Worm (Caenorhabditis elegans) whole organism, L4 larva: ENCODE measurements around the gene sftb-2.

Source experiments
- D1046.2 ChIP-seq: fragments of 200-800 bp; sonication (Bioruptor generic); IDR thresholded peaks from 2 replicates; pipeline ENCODE4 v1.3.6; 2022; ENCODE audit warnings: missing genetic modification characterization, missing compliant biosample characterization
- F10B5.3 ChIP-seq: sonication (generic microtip); optimal IDR thresholded peaks from 2 replicates; lab custom pipeline; 2016; ENCODE audit warnings: mild to moderate bottlenecking, missing genetic modification characterization, missing compliant biosample characterization
- F37D6.2 ChIP-seq: sonication (generic microtip); optimal IDR thresholded peaks from 2 replicates; lab custom pipeline; 2016; ENCODE audit warnings: mild to moderate bottlenecking, missing genetic modification characterization, missing compliant biosample characterization
- F49E8.2 ChIP-seq: sonication (generic microtip); optimal IDR thresholded peaks from 2 replicates; lab custom pipeline; 2016; ENCODE audit warnings: missing compliant biosample characterization, mild to moderate bottlenecking, missing genetic modification characterization, borderline replicate concordance
- T20F7.1 ChIP-seq: fragments of 200-800 bp; sonication (Bioruptor generic); optimal IDR thresholded peaks from 2 replicates; lab custom pipeline; 2018; ENCODE audit warnings: mild to moderate bottlenecking, missing genetic modification characterization, missing compliant biosample characterization
- T26A8.4 ChIP-seq: fragments of 200-800 bp; sonication (Bioruptor generic); IDR thresholded peaks from 2 replicates; pipeline ENCODE4 v1.3.6; 2022; ENCODE audit warnings: missing genetic modification characterization, missing compliant biosample characterization
- Y105C5A.15 ChIP-seq: fragments of 200-800 bp; sonication (Bioruptor generic); IDR thresholded peaks from 2 replicates; pipeline ENCODE4 v1.3.6; 2022; ENCODE audit warnings: missing genetic modification characterization, missing compliant biosample characterization
- Y75B8A.6 ChIP-seq: fragments of 200-800 bp; sonication (Bioruptor generic); IDR thresholded peaks from 2 replicates; pipeline ENCODE4 v1.3.6; 2022; ENCODE audit warnings: missing genetic modification reagents, missing genetic modification characterization, missing compliant biosample characterization
- ZK546.5 ChIP-seq, 2 experiments: sonication (generic microtip); optimal IDR thresholded peaks; 2 replicates each; lab custom pipeline; 2017; ENCODE audit warnings: missing biosample characterization in 2 of 2, missing genetic modification characterization in 2 of 2
- aha-1 ChIP-seq: fragments of 150-350 bp; peaks from one replicate; lab custom pipeline; 2014; ENCODE audit warnings: missing biosample characterization, missing genetic modification characterization
- aly-2 ChIP-seq: sonication (generic microtip); optimal IDR thresholded peaks from 2 replicates; lab custom pipeline; 2018; ENCODE audit warnings: missing biosample characterization, missing genetic modification characterization
- ceh-20 ChIP-seq: fragments of 200-800 bp; sonication (Bioruptor generic); IDR thresholded peaks from 2 replicates; pipeline ENCODE4 v1.3.6; 2022; ENCODE audit warnings: missing genetic modification reagents, missing genetic modification characterization, missing compliant biosample characterization
- ceh-28 ChIP-seq: fragments of 150-350 bp; optimal IDR thresholded peaks from 2 replicates; lab custom pipeline; 2014; ENCODE audit warnings: missing biosample characterization, missing genetic modification reagents, missing genetic modification characterization
- ceh-32 ChIP-seq: sonication (generic microtip); optimal IDR thresholded peaks from 2 replicates; lab custom pipeline; 2016; ENCODE audit warnings: mild to moderate bottlenecking, missing genetic modification characterization, missing compliant biosample characterization; ENCODE audit not compliant: poor library complexity
- ceh-62 ChIP-seq: sonication (generic microtip); optimal IDR thresholded peaks from 2 replicates; lab custom pipeline; 2017; ENCODE audit warnings: missing biosample characterization, missing genetic modification characterization
- ceh-82 ChIP-seq: sonication (generic microtip); optimal IDR thresholded peaks from 2 replicates; lab custom pipeline; 2017; ENCODE audit warnings: missing biosample characterization, missing genetic modification characterization
- ces-1 ChIP-seq: fragments of 150-350 bp; sonication (generic microtip); optimal IDR thresholded peaks from 4 replicates; lab custom pipeline; 2014; ENCODE audit warnings: missing biosample characterization, missing genetic modification reagents, missing genetic modification characterization
- cey-2 ChIP-seq: sonication (generic microtip); optimal IDR thresholded peaks from 3 replicates; lab custom pipeline; 2017; ENCODE audit warnings: missing genetic modification characterization, mild to moderate bottlenecking, missing compliant biosample characterization, antibody characterized with exemption, borderline replicate concordance; ENCODE audit not compliant: insufficient read depth
- ctbp-1 ChIP-seq: fragments of 200-800 bp; sonication (Bioruptor generic); IDR thresholded peaks from 2 replicates; pipeline ENCODE4 v1.3.6; 2022; ENCODE audit warnings: missing genetic modification reagents, missing genetic modification characterization, missing compliant biosample characterization
- daf-12 ChIP-seq: fragments of 150-350 bp; optimal IDR thresholded peaks from 2 replicates; lab custom pipeline; 2014; ENCODE audit warnings: missing biosample characterization, missing genetic modification reagents, missing genetic modification characterization
- daf-16 ChIP-seq, 3 experiments: sonication (generic microtip); optimal IDR thresholded peaks; 2 replicates each; lab custom pipeline; 2016 to 2017; ENCODE audit warnings: missing genetic modification characterization in 3 of 3, missing genetic modification reagents in 3 of 3, mild to moderate bottlenecking in 2 of 3, missing compliant biosample characterization in 2 of 3, missing biosample characterization in 1 of 3, moderate library complexity in 1 of 3
- daf-8 ChIP-seq: fragments of 200-800 bp; sonication (Bioruptor generic); IDR thresholded peaks from 2 replicates; pipeline ENCODE4 v1.3.6; 2022; ENCODE audit warnings: missing genetic modification characterization, missing compliant biosample characterization
- dmd-9 ChIP-seq: fragments of 200-800 bp; sonication (Bioruptor generic); IDR thresholded peaks from 2 replicates; pipeline ENCODE4 v1.3.6; 2022; ENCODE audit warnings: missing genetic modification reagents, missing genetic modification characterization, missing compliant biosample characterization
- dpl-1 ChIP-seq: fragments of 150-350 bp; optimal IDR thresholded peaks from 2 replicates; lab custom pipeline; 2014; ENCODE audit warnings: missing biosample characterization, missing genetic modification reagents, missing genetic modification characterization
- dve-1 ChIP-seq: sonication (generic microtip); optimal IDR thresholded peaks from 2 replicates; lab custom pipeline; 2017; ENCODE audit warnings: antibody characterized with exemption, mild to moderate bottlenecking, missing genetic modification characterization, missing compliant biosample characterization; ENCODE audit not compliant: insufficient read depth
- fos-1 ChIP-seq: fragments of 150-350 bp; optimal IDR thresholded peaks from 2 replicates; lab custom pipeline; 2014; ENCODE audit warnings: missing biosample characterization, missing genetic modification characterization
- hif-1 ChIP-seq, 2 experiments: sonication (generic microtip); optimal IDR thresholded peaks; 2 replicates each; lab custom pipeline; 2016 to 2017; ENCODE audit warnings: missing compliant biosample characterization in 2 of 2, missing genetic modification characterization in 2 of 2, missing genetic modification reagents in 2 of 2, missing genotype in 2 of 2, mild to moderate bottlenecking in 1 of 2
- hlh-11 ChIP-seq: fragments of 200-800 bp; sonication (Bioruptor generic); optimal IDR thresholded peaks from 2 replicates; lab custom pipeline; 2018; ENCODE audit warnings: mild to moderate bottlenecking, missing genetic modification characterization, missing compliant biosample characterization
- hlh-30 ChIP-seq: sonication (generic microtip); optimal IDR thresholded peaks from 2 replicates; lab custom pipeline; 2017; ENCODE audit warnings: antibody characterized with exemption, mild to moderate bottlenecking, missing genetic modification characterization, missing compliant biosample characterization; ENCODE audit not compliant: insufficient read depth
- jun-1 ChIP-seq: fragments of 150-350 bp; optimal IDR thresholded peaks from 2 replicates; lab custom pipeline; 2014; ENCODE audit warnings: missing biosample characterization, missing genetic modification reagents, missing genetic modification characterization
- lim-7 ChIP-seq: fragments of 200-800 bp; sonication (Bioruptor generic); IDR thresholded peaks from 2 replicates; pipeline ENCODE4 v1.3.6; 2022; ENCODE audit warnings: missing genetic modification characterization, missing compliant biosample characterization
- lin-29 ChIP-seq: fragments of 200-800 bp; sonication (Bioruptor generic); IDR thresholded peaks from 2 replicates; pipeline ENCODE4 v1.3.6; 2022; ENCODE audit warnings: missing genetic modification reagents, missing genetic modification characterization, missing compliant biosample characterization
- lir-3 ChIP-seq: sonication (generic microtip); optimal IDR thresholded peaks from 2 replicates; lab custom pipeline; 2016; ENCODE audit warnings: mild to moderate bottlenecking, missing genetic modification characterization, missing compliant biosample characterization
- mdl-1 ChIP-seq, 2 experiments: fragments of 150-350 bp in 1 of 2; sonication (generic microtip) in 1 of 2; optimal IDR thresholded peaks; 2 replicates each; lab custom pipeline; 2014 to 2017; ENCODE audit warnings: missing biosample characterization in 2 of 2, missing genetic modification characterization in 2 of 2
- mdt-29 ChIP-seq: fragments of 200-800 bp; sonication (Bioruptor generic); IDR thresholded peaks from 2 replicates; pipeline ENCODE4 v1.3.6; 2022; ENCODE audit warnings: missing genetic modification reagents, missing genetic modification characterization, missing compliant biosample characterization
- mes-2 ChIP-seq: sonication (generic microtip); optimal IDR thresholded peaks from 2 replicates; lab custom pipeline; 2016; ENCODE audit warnings: missing genotype, mild to moderate bottlenecking, missing genetic modification characterization, missing compliant biosample characterization; ENCODE audit not compliant: poor library complexity, severe bottlenecking
- nhr-28 ChIP-seq: fragments of 150-350 bp; optimal IDR thresholded peaks from 2 replicates; lab custom pipeline; 2014; ENCODE audit warnings: missing biosample characterization, missing genetic modification characterization
- nhr-41 ChIP-seq: fragments of 200-800 bp; sonication (Bioruptor generic); IDR thresholded peaks from 2 replicates; pipeline ENCODE4 v1.3.6; 2022; ENCODE audit warnings: missing genetic modification reagents, missing genetic modification characterization, missing compliant biosample characterization
- nhr-48 ChIP-seq: sonication (generic microtip); optimal IDR thresholded peaks from 2 replicates; lab custom pipeline; 2016; ENCODE audit warnings: mild to moderate bottlenecking, missing genetic modification characterization, missing compliant biosample characterization
- nhr-6 ChIP-seq: fragments of 150-350 bp; optimal IDR thresholded peaks from 2 replicates; lab custom pipeline; 2014; ENCODE audit warnings: missing biosample characterization, missing genetic modification characterization
- nhr-76 ChIP-seq: fragments of 150-350 bp; optimal IDR thresholded peaks from 2 replicates; lab custom pipeline; 2014; ENCODE audit warnings: missing biosample characterization, missing genetic modification characterization
- nhr-77 ChIP-seq: fragments of 150-350 bp; optimal IDR thresholded peaks from 2 replicates; lab custom pipeline; 2014; ENCODE audit warnings: missing biosample characterization, missing genetic modification characterization
- set-16 ChIP-seq: fragments of 200-800 bp; sonication (Bioruptor generic); IDR thresholded peaks from 2 replicates; pipeline ENCODE4 v1.3.6; 2022; ENCODE audit warnings: missing genetic modification reagents, missing genetic modification characterization, missing compliant biosample characterization
- skn-1 ChIP-seq: fragments of 150-350 bp; optimal IDR thresholded peaks from 2 replicates; lab custom pipeline; 2014; ENCODE audit warnings: missing biosample characterization, missing genetic modification characterization
- snpc-1.2 ChIP-seq: fragments of 200-800 bp; sonication (Bioruptor generic); IDR thresholded peaks from 2 replicates; pipeline ENCODE4 v1.3.6; 2022; ENCODE audit warnings: missing genetic modification reagents, missing genetic modification characterization, missing compliant biosample characterization
- tag-97 ChIP-seq: fragments of 200-800 bp; sonication (Bioruptor generic); IDR thresholded peaks from 2 replicates; pipeline ENCODE4 v1.3.6; 2022; ENCODE audit warnings: missing genetic modification characterization, missing compliant biosample characterization
- unc-130 ChIP-seq: sonication (generic microtip); optimal IDR thresholded peaks from 2 replicates; lab custom pipeline; 2016; ENCODE audit warnings: missing genetic modification reagents, missing genetic modification characterization, missing compliant biosample characterization
- unc-62 ChIP-seq, 3 experiments: fragments of 150-350 bp in 1 of 3; sonication (generic microtip); optimal IDR thresholded peaks in 2 of 3; peaks in 1 of 3; 1 replicate in 1 of 3; 2 replicates in 2 of 3; lab custom pipeline; 2014 to 2017; ENCODE audit warnings: missing biosample characterization in 3 of 3, missing genetic modification characterization in 3 of 3, missing genetic modification reagents in 3 of 3, missing genotype in 1 of 3
- zag-1 ChIP-seq: fragments of 150-350 bp; optimal IDR thresholded peaks from 2 replicates; lab custom pipeline; 2014; ENCODE audit warnings: missing biosample characterization, missing genetic modification characterization
- zip-11 ChIP-seq: fragments of 200-800 bp; sonication (Bioruptor generic); IDR thresholded peaks from 2 replicates; pipeline ENCODE4 v1.3.6; 2022; ENCODE audit warnings: missing genetic modification characterization, missing compliant biosample characterization
- zip-2 ChIP-seq: fragments of 150-350 bp; optimal IDR thresholded peaks from 2 replicates; lab custom pipeline; 2014; ENCODE audit warnings: missing biosample characterization, missing genetic modification characterization

The sftb-2 gene

ce11 chrV:126610-127009 lies 1.4 kb upstream of the sftb-2 start, which contains the start of gene W03F9.1 (continued):
- no peak for TF ChIP-seq D1046.2 (GFP tag; lab: Robert Waterston, UW)
- no peak for TF ChIP-seq daf-8 (GFP tag; lab: Robert Waterston, UW)
- TF ChIP-seq ces-1 (GFP tag; lab: Kevin White, UChicago) = no peak
- peak; percentile 39 for TF ChIP-seq unc-130
- no peak for TF ChIP-seq ceh-32 (tag; lab: Kevin White, UChicago)
- no peak for TF ChIP-seq nhr-76 (tag; lab: Kevin White, UChicago)
- TF ChIP-seq hlh-11 = peak; percentile 47
- TF ChIP-seq mdl-1 (tag; optimal IDR thresholded peaks at IDR 0.05; lab: Kevin White, UChicago) = no peak
- TF ChIP-seq unc-62 (GFP tag; optimal IDR thresholded peaks at IDR 0.05 in 1 of 2; lab: Kevin White, UChicago) = no peak
- TF ChIP-seq unc-62 (tag; optimal IDR thresholded peaks at IDR 0.05; lab: Kevin White, UChicago) = no peak
- TF ChIP-seq Y75B8A.6 (GFP tag; lab: Robert Waterston, UW) = no peak
- TF ChIP-seq hif-1 (tag; optimal IDR thresholded peaks at IDR 0.05; lab: Kevin White, UChicago) = peak in 1 of 2 experiments; percentile 18
- TF ChIP-seq zip-2 (tag; lab: Kevin White, UChicago) = peak; percentile 30
- no peak for TF ChIP-seq cey-2 (tag; lab: Kevin White, UChicago)
- TF ChIP-seq ceh-20 (GFP tag; lab: Robert Waterston, UW) = no peak
- no peak for TF ChIP-seq ceh-62 (tag; lab: Kevin White, UChicago)
- TF ChIP-seq snpc-1.2 (GFP tag; lab: Robert Waterston, UW) = no peak
- no peak for TF ChIP-seq daf-12 (tag; lab: Kevin White, UChicago)
- no peak for TF ChIP-seq nhr-41 (GFP tag; lab: Robert Waterston, UW)
- TF ChIP-seq skn-1 = no peak
- no peak for TF ChIP-seq ceh-28
- peak; percentile 63 for TF ChIP-seq dpl-1
- no peak for TF ChIP-seq nhr-48
- peak; percentile 58 for TF ChIP-seq F49E8.2
- peak; percentile 11 for TF ChIP-seq nhr-6 (tag; lab: Kevin White, UChicago)
- TF ChIP-seq T26A8.4 (GFP tag; lab: Robert Waterston, UW) = peak; percentile 58
- TF ChIP-seq ceh-82 = no peak
- no peak for TF ChIP-seq ZK546.5 (tag; optimal IDR thresholded peaks at IDR 0.05; lab: Kevin White, UChicago)
- TF ChIP-seq lin-29 = no peak
- no peak for TF ChIP-seq zip-11 (GFP tag; lab: Robert Waterston, UW)
- TF ChIP-seq dmd-9 (GFP tag; lab: Robert Waterston, UW) = no peak
- peak; percentile 20 for TF ChIP-seq nhr-28 (tag; lab: Kevin White, UChicago)
- no peak for TF ChIP-seq tag-97
- TF ChIP-seq lim-7 = no peak
- TF ChIP-seq hlh-30 (tag; lab: Kevin White, UChicago) = peak; percentile 32
- no peak for TF ChIP-seq aha-1 (tag; lab: Kevin White, UChicago)
- TF ChIP-seq mes-2 (tag; lab: Kevin White, UChicago) = peak; percentile 70
- TF ChIP-seq nhr-77 (tag; lab: Kevin White, UChicago) = no peak
- TF ChIP-seq T20F7.1 = no peak
- peak in 1 of 2 experiments; percentile 71 for TF ChIP-seq daf-16 (GFP tag; optimal IDR thresholded peaks at IDR 0.05; lab: Kevin White, UChicago)
- TF ChIP-seq daf-16 (tag; optimal IDR thresholded peaks at IDR 0.05; lab: Kevin White, UChicago) = peak; percentile 42
- TF ChIP-seq F37D6.2 (tag; lab: Kevin White, UChicago) = no peak
- TF ChIP-seq fos-1 (tag; lab: Kevin White, UChicago) = no peak
- TF ChIP-seq Y105C5A.15 (GFP tag; lab: Robert Waterston, UW) = no peak
- peak; percentile 45 for TF ChIP-seq F10B5.3
- no peak for TF ChIP-seq set-16 (GFP tag; lab: Robert Waterston, UW)
- TF ChIP-seq zag-1 (tag; lab: Kevin White, UChicago) = no peak
- TF ChIP-seq lir-3 (tag; lab: Kevin White, UChicago) = no peak
- no peak for TF ChIP-seq jun-1 (tag; lab: Kevin White, UChicago)
- peak; percentile 68 for TF ChIP-seq dve-1 (tag; lab: Kevin White, UChicago)
- TF ChIP-seq aly-2 (tag; lab: Kevin White, UChicago) = no peak
- no peak for TF ChIP-seq ctbp-1
- TF ChIP-seq mdt-29 (GFP tag; lab: Robert Waterston, UW) = peak; percentile 74
